Fruit fly (Drosophila melanogaster): ENCODE data around the gene mthl15.

The mthl15 gene

DNA sequence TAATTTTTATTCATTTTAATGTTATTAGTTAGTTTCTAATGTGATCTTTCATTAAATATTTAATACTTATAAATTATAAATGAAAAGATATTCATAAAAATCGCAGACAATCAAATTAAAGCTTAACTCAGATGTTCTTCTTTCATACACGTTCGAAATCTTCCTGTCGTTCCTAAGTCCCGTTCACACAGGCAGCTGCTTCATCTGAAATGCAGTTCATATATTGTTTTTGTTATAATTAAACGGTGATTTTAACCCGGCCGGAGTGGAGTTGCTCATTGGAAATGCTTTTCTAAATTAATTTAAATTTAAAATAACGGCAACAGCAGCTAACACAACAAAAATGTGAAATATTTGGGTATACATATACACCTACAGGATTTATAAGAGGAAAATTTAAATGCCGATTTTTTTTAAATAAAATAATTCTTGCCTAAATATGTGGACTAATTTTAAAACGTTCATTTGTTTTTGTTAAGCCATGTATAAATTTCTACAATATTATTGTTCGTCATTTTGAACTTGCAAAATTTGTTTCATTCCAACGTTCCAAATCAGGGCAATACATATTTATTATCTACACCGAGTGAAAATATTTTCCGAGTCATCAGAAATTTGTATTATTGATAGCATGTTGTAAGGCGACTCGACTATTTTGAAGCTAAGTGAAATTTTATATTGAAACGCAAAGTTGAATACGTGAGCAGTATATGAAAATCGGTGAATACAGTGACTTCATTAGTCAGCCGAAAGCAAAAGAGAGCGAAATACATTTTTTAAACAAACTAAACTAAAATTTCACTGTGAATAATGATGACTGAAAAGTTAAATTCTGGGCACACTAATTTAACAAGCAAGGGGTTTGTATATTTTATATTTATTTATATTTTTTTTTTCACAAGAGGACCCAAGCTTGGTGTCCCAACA is 872 bp upstream of the mthl15 start, which contains the start of gene me31B (continued):
- TF ChIP-seq CG7271 (tag; optimal IDR thresholded peaks at IDR 0.05) (no peak), CG11560 (tag; IDR thresholded peaks at IDR 0.05) (no peak), Dp (GFP tag; optimal IDR thresholded peaks at IDR 0.05) (no peak), cad (GFP tag; optimal IDR thresholded peaks at IDR 0.05) (no peak), CG43689 (GFP tag; IDR thresholded peaks at IDR 0.05) (no peak), Sry-β (GFP tag; optimal IDR thresholded peaks at IDR 0.05) (no peak), ase (GFP tag; IDR thresholded peaks at IDR 0.05) (no peak), Sry-δ (GFP tag; optimal IDR thresholded peaks at IDR 0.05) (peak; percentile 1), gem (tag; optimal IDR thresholded peaks at IDR 0.05) (no peak), aop (GFP tag; IDR thresholded peaks at IDR 0.05) (no peak), CG10959 (GFP tag; IDR thresholded peaks at IDR 0.05) (no peak), mam (GFP tag; optimal IDR thresholded peaks at IDR 0.05) (no peak), YL-1 (GFP tag; optimal IDR thresholded peaks at IDR 0.05) (peak; percentile 12), Vsx1 (GFP tag; optimal IDR thresholded peaks at IDR 0.05) (no peak), Gsc (GFP tag; IDR thresholded peaks at IDR 0.05) (no peak), br (optimal IDR thresholded peaks at IDR 0.05) (no peak), CG5953 (GFP tag; IDR thresholded peaks at IDR 0.05) (no peak), dati (GFP tag; IDR thresholded peaks at IDR 0.05) (no peak), Doc2 (GFP tag; IDR thresholded peaks at IDR 0.05) (no peak), ERR (GFP tag; optimal IDR thresholded peaks at IDR 0.05) (no peak), Sox102F (GFP tag; optimal IDR thresholded peaks at IDR 0.05) (no peak), CG7839 (tag; optimal IDR thresholded peaks at IDR 0.05) (no peak), CG15269 (tag; optimal IDR thresholded peaks at IDR 0.05) (no peak), CG15479 (GFP tag; optimal IDR thresholded peaks at IDR 0.05) (no peak), Bdp1 (GFP tag; optimal IDR thresholded peaks at IDR 0.05) (no peak), CG33213 (GFP tag; optimal IDR thresholded peaks at IDR 0.05) (no peak), CG10274 (GFP tag; optimal IDR thresholded peaks at IDR 0.05) (no peak)

- TF ChIP-seq lilli (GFP tag; optimal IDR thresholded peaks at IDR 0.05) = no peak
- no peak for TF ChIP-seq CG17361 (GFP tag; IDR thresholded peaks at IDR 0.05)
- TF ChIP-seq D19A (tag; optimal IDR thresholded peaks at IDR 0.05) = peak; percentile 62
- TF ChIP-seq sc (optimal IDR thresholded peaks at IDR 0.05) = no peak
- TF ChIP-seq sc (GFP tag; optimal IDR thresholded peaks at IDR 0.05) = no peak
- TF ChIP-seq sens (GFP tag) = peak; percentile 48
- peak; percentile 11 for TF ChIP-seq Hmx (GFP tag; optimal IDR thresholded peaks at IDR 0.05)
These were observed 5.3 kb downstream of the mthl15 start for dm6 chr2L:10232827-10233226.

DNA sequence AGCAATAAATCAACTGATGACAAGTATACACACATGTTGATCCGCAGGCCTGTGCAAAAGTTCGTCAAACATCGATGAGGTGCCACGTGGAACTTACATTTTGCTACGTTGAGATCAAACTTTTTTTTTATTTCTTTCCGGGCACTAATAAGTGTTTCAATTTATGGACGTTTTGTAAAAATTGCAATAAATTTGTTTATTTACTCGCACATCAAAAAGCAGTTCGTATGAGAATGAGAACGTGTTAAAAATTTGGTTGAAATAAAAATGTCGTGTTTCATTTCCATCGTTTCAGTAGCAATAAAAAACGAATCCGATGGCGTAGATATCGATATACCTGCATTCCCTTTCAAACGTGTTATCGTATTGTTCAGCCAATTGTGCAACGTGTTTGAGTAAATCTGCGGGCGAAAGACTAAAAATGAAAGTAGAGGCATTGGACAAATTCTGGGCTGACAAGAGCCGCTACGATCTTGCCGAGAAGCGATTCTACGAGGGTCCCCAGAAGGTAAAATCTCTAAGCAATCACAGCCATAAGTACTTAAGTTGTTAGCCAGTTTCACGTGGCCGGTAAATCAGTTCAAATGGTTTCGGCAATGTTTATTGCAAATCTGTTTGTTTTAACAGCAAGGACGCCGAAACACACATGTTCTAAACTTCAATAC is 5.8 kb downstream of the mthl15 start, which contains the start of gene eEF1delta:
eEF1delta (plus strand) TSS at position 356 of the 665 bp plus-strand sequence.
- TF ChIP-seq row (GFP tag; IDR thresholded peaks at IDR 0.05) (peak; percentile 68), Sin3A (optimal IDR thresholded peaks at IDR 0.05) (peak; percentile 18), dm (GFP tag; optimal IDR thresholded peaks at IDR 0.05) (peak; percentile 45), az2 (GFP tag; optimal IDR thresholded peaks at IDR 0.05) (no peak), pzg (GFP tag; optimal IDR thresholded peaks at IDR 0.05) (peak; percentile 48), insv (GFP tag; optimal IDR thresholded peaks at IDR 0.05) (no peak), PHDP (tag; optimal IDR thresholded peaks at IDR 0.05) (no peak), wdn (GFP tag; IDR thresholded peaks at IDR 0.05) (no peak), CG7987 (GFP tag; optimal IDR thresholded peaks at IDR 0.05) (no peak), CG18599 (GFP tag; optimal IDR thresholded peaks at IDR 0.05) (no peak), CG13287 (GFP tag; IDR thresholded peaks at IDR 0.05; ENCODE audit: partially characterized antibody) (peak; percentile 25; the same call in 1 of the 2 replicates), NC2α (GFP tag; optimal IDR thresholded peaks at IDR 0.05) (no peak), tin (GFP tag; optimal IDR thresholded peaks at IDR 0.05) (no peak), fd102C (GFP tag; optimal IDR thresholded peaks at IDR 0.05) (no peak), CG11247 (GFP tag; IDR thresholded peaks at IDR 0.05) (no peak), tll (GFP tag; optimal IDR thresholded peaks at IDR 0.05) (peak in 1 of 2 experiments; percentile 84)

Data from whole organism, embryonic.